Worm (Caenorhabditis elegans) whole organism, mixed stage, embryonic: Measurements from ENCODE around the gene F44D12.6.

Experiments
- M03D4.4 ChIP-seq: sonication (generic microtip); optimal IDR thresholded peaks from 2 replicates; lab custom pipeline; 2017; ENCODE audit warnings: mild to moderate bottlenecking, missing genetic modification characterization, missing compliant biosample characterization
- bed-3 ChIP-seq: fragments of 200-800 bp; sonication (Bioruptor generic); optimal IDR thresholded peaks from 3 replicates; lab custom pipeline; 2018; ENCODE audit warnings: mild to moderate bottlenecking, missing genetic modification characterization, moderate library complexity, missing compliant biosample characterization
- ceh-39 ChIP-seq: fragments of 150-350 bp; optimal IDR thresholded peaks from 2 replicates; lab custom pipeline; 2014; ENCODE audit warnings: missing biosample characterization, missing genetic modification characterization
- ceh-43 ChIP-seq: fragments of 200-800 bp; sonication (Bioruptor generic); optimal IDR thresholded peaks from 2 replicates; lab custom pipeline; 2018; ENCODE audit warnings: mild to moderate bottlenecking, missing genetic modification characterization, moderate library complexity, missing compliant biosample characterization
- ceh-83 ChIP-seq: fragments of 200-800 bp; sonication (Bioruptor generic); optimal IDR thresholded peaks from 2 replicates; lab custom pipeline; 2018; ENCODE audit warnings: mild to moderate bottlenecking, missing genetic modification characterization, missing compliant biosample characterization
- ces-1 ChIP-seq: fragments of 150-350 bp; optimal IDR thresholded peaks from 2 replicates; lab custom pipeline; 2014; ENCODE audit warnings: missing biosample characterization, missing genetic modification reagents, missing genetic modification characterization
- cnd-1 ChIP-seq: fragments of 200-800 bp; sonication (Bioruptor generic); optimal IDR thresholded peaks from 2 replicates; lab custom pipeline; 2018; ENCODE audit warnings: mild to moderate bottlenecking, missing genetic modification characterization, missing compliant biosample characterization
- drap-1 ChIP-seq: fragments of 200-800 bp; sonication (Bioruptor generic); optimal IDR thresholded peaks from 3 replicates; lab custom pipeline; 2018; ENCODE audit warnings: mild to moderate bottlenecking, missing genetic modification characterization, missing compliant biosample characterization
- elt-1 ChIP-seq: sonication (generic microtip); optimal IDR thresholded peaks from 2 replicates; lab custom pipeline; 2017; ENCODE audit warnings: missing genetic modification characterization, mild to moderate bottlenecking, missing compliant biosample characterization, antibody characterized with exemption, moderate library complexity, borderline replicate concordance; ENCODE audit not compliant: insufficient read depth
- elt-3 ChIP-seq: fragments of 150-350 bp; optimal IDR thresholded peaks from 2 replicates; lab custom pipeline; 2014; ENCODE audit warnings: missing biosample characterization, missing genetic modification characterization
- flh-1 ChIP-seq: fragments of 200-800 bp; sonication (Bioruptor generic); optimal IDR thresholded peaks from 2 replicates; lab custom pipeline; 2018; ENCODE audit warnings: mild to moderate bottlenecking, missing genetic modification characterization, moderate library complexity, missing compliant biosample characterization
- ham-2 ChIP-seq: fragments of 200-800 bp; sonication (Bioruptor generic); optimal IDR thresholded peaks from 2 replicates; lab custom pipeline; 2018; ENCODE audit warnings: mild to moderate bottlenecking, missing genetic modification characterization, missing compliant biosample characterization
- hlh-1 ChIP-seq: fragments of 150-350 bp; optimal IDR thresholded peaks from 2 replicates; lab custom pipeline; 2014; ENCODE audit warnings: missing biosample characterization, missing genetic modification reagents, missing genetic modification characterization
- lin-13 ChIP-seq: fragments of 150-350 bp; optimal IDR thresholded peaks from 2 replicates; lab custom pipeline; 2014; ENCODE audit warnings: missing biosample characterization, missing genetic modification characterization
- lin-32 ChIP-seq: fragments of 200-800 bp; sonication (Bioruptor generic); optimal IDR thresholded peaks from 2 replicates; lab custom pipeline; 2018; ENCODE audit warnings: mild to moderate bottlenecking, missing genetic modification characterization, missing compliant biosample characterization
- lsy-2 ChIP-seq: fragments of 150-350 bp; optimal IDR thresholded peaks from 2 replicates; lab custom pipeline; 2014; ENCODE audit warnings: missing biosample characterization, missing genetic modification characterization
- mab-5 ChIP-seq: fragments of 150-350 bp; optimal IDR thresholded peaks from 2 replicates; lab custom pipeline; 2014; ENCODE audit warnings: missing biosample characterization, missing genetic modification characterization
- mep-1 ChIP-seq: fragments of 150-350 bp; optimal IDR thresholded peaks from 2 replicates; lab custom pipeline; 2017; ENCODE audit warnings: missing biosample characterization, missing genetic modification reagents, missing genetic modification characterization, inconsistent platforms
- mls-2 ChIP-seq: sonication (generic microtip); optimal IDR thresholded peaks from 2 replicates; lab custom pipeline; 2016; ENCODE audit warnings: mild to moderate bottlenecking, missing genetic modification characterization, moderate library complexity, missing compliant biosample characterization
- nhr-12 ChIP-seq: fragments of 150-350 bp; optimal IDR thresholded peaks from 2 replicates; lab custom pipeline; 2014; ENCODE audit warnings: missing biosample characterization, missing genetic modification characterization
- nhr-2 ChIP-seq: fragments of 150-350 bp; optimal IDR thresholded peaks from 2 replicates; lab custom pipeline; 2014; ENCODE audit warnings: missing biosample characterization, missing genetic modification characterization
- nhr-237 ChIP-seq: fragments of 150-350 bp; optimal IDR thresholded peaks from 2 replicates; lab custom pipeline; 2014; ENCODE audit warnings: missing biosample characterization, missing genetic modification characterization
- nhr-76 ChIP-seq: sonication (generic microtip); optimal IDR thresholded peaks from 2 replicates; lab custom pipeline; 2017; ENCODE audit warnings: missing biosample characterization, missing genetic modification characterization
- pha-4 ChIP-seq: fragments of 150-350 bp; optimal IDR thresholded peaks from 2 replicates; lab custom pipeline; 2018; ENCODE audit warnings: missing biosample characterization, missing genetic modification reagents, missing genetic modification characterization
- sem-2 ChIP-seq: fragments of 200-800 bp; sonication (Bioruptor generic); optimal IDR thresholded peaks from 2 replicates; lab custom pipeline; 2018; ENCODE audit warnings: mild to moderate bottlenecking, missing genetic modification characterization, missing compliant biosample characterization
- snpc-4 ChIP-seq: fragments of 150-350 bp; optimal IDR thresholded peaks from 2 replicates; lab custom pipeline; 2014; ENCODE audit warnings: missing biosample characterization, missing genetic modification characterization
- sptf-1 ChIP-seq: sonication (generic microtip); optimal IDR thresholded peaks from 2 replicates; lab custom pipeline; 2017; ENCODE audit warnings: mild to moderate bottlenecking, missing genetic modification characterization, moderate library complexity, missing compliant biosample characterization
- unc-120 ChIP-seq: sonication (generic microtip); optimal IDR thresholded peaks from 2 replicates; lab custom pipeline; 2017; ENCODE audit warnings: missing genetic modification characterization, missing compliant biosample characterization; ENCODE audit not compliant: poor library complexity, severe bottlenecking
- unc-39 ChIP-seq: fragments of 150-350 bp; optimal IDR thresholded peaks from 2 replicates; lab custom pipeline; 2014; ENCODE audit warnings: missing biosample characterization, missing genetic modification characterization
- unc-62 ChIP-seq: fragments of 150-350 bp; optimal IDR thresholded peaks from 2 replicates; lab custom pipeline; 2014; ENCODE audit warnings: missing biosample characterization, missing genetic modification reagents, missing genetic modification characterization
- zip-8 ChIP-seq: fragments of 150-350 bp; optimal IDR thresholded peaks from 2 replicates; lab custom pipeline; 2014; ENCODE audit warnings: missing biosample characterization, missing genetic modification characterization

Gene F44D12.6

ce11 chrIV:10033053-10033452 is at the start of gene F44D12.6:
Gene F44D12.6 (plus strand): TSS chrIV:10033353.
- no peak for TF ChIP-seq unc-39
- no peak for TF ChIP-seq mls-2
- no peak for TF ChIP-seq ceh-83 (GFP tag; lab: Kevin White, UChicago)
- TF ChIP-seq elt-3 (tag; lab: Kevin White, UChicago) = no peak
- no peak for TF ChIP-seq M03D4.4 (tag; lab: Kevin White, UChicago)
- no peak for TF ChIP-seq ceh-43
- no peak for TF ChIP-seq mab-5 (tag; lab: Kevin White, UChicago)
- TF ChIP-seq unc-120 = no peak
- TF ChIP-seq unc-62 (GFP tag; lab: Kevin White, UChicago) = no peak
- no peak for TF ChIP-seq nhr-2 (tag; lab: Kevin White, UChicago)

- TF ChIP-seq ceh-43 (no peak), ham-2 (no peak), sptf-1 (no peak), nhr-237 (tag; lab: Kevin White, UChicago) (no peak), lsy-2 (tag; lab: Kevin White, UChicago) (no peak), drap-1 (GFP tag; lab: Kevin White, UChicago) (no peak), pha-4 (tag; lab: Kevin White, UChicago) (no peak), flh-1 (GFP tag; lab: Kevin White, UChicago) (no peak), bed-3 (GFP tag; lab: Kevin White, UChicago) (no peak), ceh-39 (no peak), elt-3 (tag; lab: Kevin White, UChicago) (no peak), hlh-1 (tag; lab: Kevin White, UChicago) (no peak), mls-2 (no peak), nhr-12 (tag; lab: Kevin White, UChicago) (no peak), lin-32 (no peak)
Measured at ce11 chrIV:9989416-9989815, 43.7 kb upstream of the F44D12.6 start.

DNA sequence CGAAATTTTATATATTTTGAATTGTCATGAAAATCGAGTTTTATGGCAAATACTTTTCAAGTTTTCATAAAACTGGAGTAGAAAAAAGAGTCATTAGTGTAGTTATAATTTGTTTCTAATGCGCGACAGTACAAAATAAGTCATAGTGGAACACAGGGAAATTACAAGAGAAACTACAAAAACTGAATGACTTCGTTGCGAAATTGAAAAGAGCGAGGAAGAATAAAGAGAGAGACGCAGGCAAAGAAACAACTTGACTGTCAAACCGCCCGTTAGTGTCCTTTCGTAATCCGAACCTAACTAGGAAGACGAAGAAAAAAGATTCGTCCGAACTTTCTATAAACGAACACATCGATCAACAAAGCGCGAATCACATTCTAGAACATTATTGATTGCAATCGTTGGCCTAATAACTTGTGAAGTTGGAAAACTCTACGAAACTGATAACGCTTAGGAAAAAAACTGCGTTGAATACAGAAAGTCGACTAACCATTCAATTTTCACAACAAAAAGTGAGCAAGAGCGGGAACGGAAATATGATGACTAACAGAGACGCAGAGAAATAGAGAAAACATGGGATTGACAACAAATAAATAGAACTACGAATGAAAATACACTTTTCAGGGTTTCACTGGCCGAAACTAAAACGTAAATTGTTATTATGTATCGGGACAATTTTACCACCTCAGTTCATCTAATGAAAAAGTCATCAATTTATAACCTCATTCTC is 39.6 kb upstream of the F44D12.6 start:
- no peak for TF ChIP-seq ces-1 (GFP tag; lab: Kevin White, UChicago)
- no peak for TF ChIP-seq pha-4 (tag; lab: Kevin White, UChicago)
- TF ChIP-seq drap-1 (GFP tag; lab: Kevin White, UChicago) = no peak
- no peak for TF ChIP-seq sem-2

- TF ChIP-seq pha-4 (tag; lab: Kevin White, UChicago) (no peak), unc-62 (GFP tag; lab: Kevin White, UChicago) (no peak), nhr-2 (tag; lab: Kevin White, UChicago) (no peak), ces-1 (GFP tag; lab: Kevin White, UChicago) (no peak), mls-2 (no peak)
Measured at ce11 chrIV:9994895-9995394, 38.2 kb upstream of the F44D12.6 start, which contains the start of gene uba-1. Gene uba-1 (minus strand): TSS chrIV:9994945.

ce11 chrIV:9998487-9999218 is 34.5 kb upstream of the F44D12.6 start, which contains the start of gene pyp-1:
Gene pyp-1 (minus strand): TSS chrIV:9998925.
- no peak for TF ChIP-seq ces-1 (GFP tag; lab: Kevin White, UChicago)
- TF ChIP-seq lsy-2 (tag; lab: Kevin White, UChicago) = peak; percentile 54
- TF ChIP-seq mls-2 = no peak
- no peak for TF ChIP-seq zip-8 (tag; lab: Kevin White, UChicago)
- no peak for TF ChIP-seq unc-120

DNA sequence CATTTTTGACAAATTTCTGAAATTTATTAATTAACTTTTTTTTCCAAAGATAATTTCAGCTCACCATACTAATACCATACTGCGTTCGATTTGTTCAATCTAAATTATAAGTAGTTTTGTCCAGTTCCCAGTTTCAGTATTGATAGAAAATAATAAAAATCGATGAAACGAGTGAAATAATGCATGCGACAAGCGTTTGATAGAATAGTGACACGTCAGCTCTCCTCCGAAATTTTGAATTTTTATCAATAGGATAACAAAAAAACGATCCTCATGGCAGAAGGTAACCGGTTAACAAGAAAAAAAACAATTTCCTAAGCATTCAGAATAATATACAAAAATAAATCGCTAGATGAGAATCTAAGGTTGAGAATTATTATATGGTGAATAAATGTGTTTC is 31.4 kb upstream of the F44D12.6 start, which contains the start of gene C47E12.3:
Gene C47E12.3 (minus strand): TSS at position 101 of the 400 bp plus-strand sequence.
- no peak for TF ChIP-seq hlh-1 (tag; lab: Kevin White, UChicago)
- TF ChIP-seq cnd-1 = no peak
- TF ChIP-seq drap-1 (GFP tag; lab: Kevin White, UChicago) = no peak
- TF ChIP-seq nhr-12 (tag; lab: Kevin White, UChicago) = no peak
- no peak for TF ChIP-seq unc-120
- TF ChIP-seq pha-4 (tag; lab: Kevin White, UChicago) = no peak
- no peak for TF ChIP-seq ham-2
- no peak for TF ChIP-seq nhr-76 (tag; lab: Kevin White, UChicago)
- no peak for TF ChIP-seq bed-3 (GFP tag; lab: Kevin White, UChicago)
- no peak for TF ChIP-seq nhr-2 (tag; lab: Kevin White, UChicago)
- no peak for TF ChIP-seq sem-2
- no peak for TF ChIP-seq mep-1
- no peak for TF ChIP-seq unc-62 (GFP tag; lab: Kevin White, UChicago)
- TF ChIP-seq unc-39 = no peak
- TF ChIP-seq lin-13 = no peak
- TF ChIP-seq snpc-4 (tag; lab: Kevin White, UChicago) = no peak
- TF ChIP-seq ceh-83 (GFP tag; lab: Kevin White, UChicago) = no peak
- no peak for TF ChIP-seq mab-5 (tag; lab: Kevin White, UChicago)
- no peak for TF ChIP-seq elt-1 (tag; lab: Kevin White, UChicago)
- TF ChIP-seq, all 35 proteins: peak for 0
